Fruit fly (Drosophila melanogaster) whole organism, adult: ENCODE results near the gene CG15153.

Source experiments
- CG11617 ChIP-seq: fragments of 200-800 bp; sonication (Bioruptor generic); optimal IDR thresholded peaks from 2 replicates; lab custom pipeline; 2017; ENCODE audit warnings: mild to moderate bottlenecking, missing biosample characterization, missing genetic modification reagents, missing genetic modification characterization
- CG12768 ChIP-seq: fragments of 200-800 bp; sonication (Bioruptor generic); optimal IDR thresholded peaks from 2 replicates; lab custom pipeline; 2017; ENCODE audit warnings: missing biosample characterization, missing genetic modification characterization, mild to moderate bottlenecking, moderate library complexity, missing genetic modification reagents
- CG14711 ChIP-seq: fragments of 200-800 bp; sonication (Bioruptor generic); optimal IDR thresholded peaks from 2 replicates; lab custom pipeline; 2018; ENCODE audit warnings: missing biosample characterization, mild to moderate bottlenecking, missing genetic modification characterization, moderate library complexity
- CG1620 ChIP-seq: fragments of 200-800 bp; sonication (Bioruptor generic); optimal IDR thresholded peaks from 2 replicates; lab custom pipeline; 2016; ENCODE audit warnings: missing biosample characterization, missing genetic modification characterization
- CG33017 ChIP-seq: fragments of 200-800 bp; sonication (Bioruptor generic); optimal IDR thresholded peaks from 2 replicates; lab custom pipeline; 2018; ENCODE audit warnings: missing biosample characterization, mild to moderate bottlenecking, missing genetic modification characterization, moderate library complexity
- CG5204 ChIP-seq: fragments of 200-800 bp; sonication (Bioruptor generic); optimal IDR thresholded peaks from 2 replicates; lab custom pipeline; 2016; ENCODE audit warnings: missing biosample characterization, missing genetic modification characterization
- CG7045 ChIP-seq: fragments of 200-800 bp; sonication (Bioruptor generic); optimal IDR thresholded peaks from 2 replicates; lab custom pipeline; 2017; ENCODE audit warnings: missing biosample characterization, mild to moderate bottlenecking, missing genetic modification characterization
- CG7101 ChIP-seq: fragments of 200-800 bp; sonication (Bioruptor generic); optimal IDR thresholded peaks from 2 replicates; lab custom pipeline; 2018; ENCODE audit warnings: missing biosample characterization, mild to moderate bottlenecking, missing genetic modification characterization, moderate library complexity
- Clk ChIP-seq: fragments of 200-800 bp; sonication (Bioruptor generic); optimal IDR thresholded peaks from 2 replicates; lab custom pipeline; 2017; ENCODE audit warnings: missing biosample characterization, missing genetic modification characterization
- Crg-1 ChIP-seq: fragments of 200-800 bp; sonication (Bioruptor generic); optimal IDR thresholded peaks from 2 replicates; lab custom pipeline; 2016; ENCODE audit warnings: missing biosample characterization, missing genetic modification characterization
- Hr96 ChIP-seq: fragments of 200-800 bp; sonication (Bioruptor generic); optimal IDR thresholded peaks from 2 replicates; lab custom pipeline; 2016; ENCODE audit warnings: missing biosample characterization, missing genetic modification characterization
- Mnt ChIP-seq: fragments of 200-800 bp; sonication (Bioruptor generic); optimal IDR thresholded peaks from 2 replicates; lab custom pipeline; 2016; ENCODE audit warnings: missing biosample characterization, mild to moderate bottlenecking, missing genetic modification characterization
- bab1 ChIP-seq: fragments of 200-800 bp; sonication (Bioruptor generic); optimal IDR thresholded peaks from 3 replicates; lab custom pipeline; 2019; ENCODE audit warnings: missing biosample characterization, mild to moderate bottlenecking, missing genetic modification characterization, moderate library complexity
- cic ChIP-seq: fragments of 200-800 bp; sonication (Bioruptor generic); optimal IDR thresholded peaks from 2 replicates; lab custom pipeline; 2017; ENCODE audit warnings: missing biosample characterization, mild to moderate bottlenecking, missing genetic modification characterization, moderate library complexity
- cnc ChIP-seq, 2 experiments: fragments of >200 bp; optimal IDR thresholded peaks; 2 replicates each; lab custom pipeline; 2017
- kay ChIP-seq: fragments of 200-800 bp; sonication (Bioruptor generic); peaks from one replicate; lab custom pipeline; 2016; ENCODE audit warnings: missing biosample characterization, missing genetic modification characterization, borderline replicate concordance
- ovo ChIP-seq: fragments of 200-800 bp; sonication (Bioruptor generic); optimal IDR thresholded peaks from 2 replicates; lab custom pipeline; 2016; ENCODE audit warnings: missing biosample characterization, missing genetic modification characterization
- pad ChIP-seq: fragments of 200-800 bp; sonication (Bioruptor generic); optimal IDR thresholded peaks from 3 replicates; lab custom pipeline; 2017; ENCODE audit warnings: missing biosample characterization, missing genetic modification characterization, mild to moderate bottlenecking, moderate library complexity, missing genetic modification reagents
- tj ChIP-seq: fragments of 200-800 bp; sonication (Bioruptor generic); optimal IDR thresholded peaks from 3 replicates; lab custom pipeline; 2017; ENCODE audit warnings: missing biosample characterization, mild to moderate bottlenecking, missing genetic modification characterization, moderate library complexity
- toe ChIP-seq: fragments of 200-800 bp; sonication (Bioruptor generic); optimal IDR thresholded peaks from 2 replicates; lab custom pipeline; 2016; ENCODE audit warnings: missing biosample characterization, missing genetic modification characterization

The CG15153 gene

dm6 chr2L:18122920-18123319 is 30.9 kb upstream of the CG15153 start:
- TF ChIP-seq CG7045 (GFP tag; lab: Kevin White, UChicago) (no peak), kay (GFP tag; lab: Kevin White, UChicago) (peak; percentile 76), cnc (optimal IDR thresholded peaks at IDR 0.05; lab: Kevin White, UChicago) (no peak)

- no peak for TF ChIP-seq CG11617 (GFP tag; lab: Kevin White, UChicago)
- TF ChIP-seq tj (GFP tag; lab: Kevin White, UChicago): no peak
- TF ChIP-seq Clk (GFP tag; lab: Kevin White, UChicago): no peak
- TF ChIP-seq cnc (optimal IDR thresholded peaks at IDR 0.05; lab: Kevin White, UChicago): no peak
- no peak for TF ChIP-seq CG7045 (GFP tag; lab: Kevin White, UChicago)
- TF ChIP-seq kay (GFP tag; lab: Kevin White, UChicago): no peak
- TF ChIP-seq CG33017 (tag; lab: Kevin White, UChicago): no peak
Observed at dm6 chr2L:18122231-18122551, 30.1 kb upstream of the CG15153 start.

DNA sequence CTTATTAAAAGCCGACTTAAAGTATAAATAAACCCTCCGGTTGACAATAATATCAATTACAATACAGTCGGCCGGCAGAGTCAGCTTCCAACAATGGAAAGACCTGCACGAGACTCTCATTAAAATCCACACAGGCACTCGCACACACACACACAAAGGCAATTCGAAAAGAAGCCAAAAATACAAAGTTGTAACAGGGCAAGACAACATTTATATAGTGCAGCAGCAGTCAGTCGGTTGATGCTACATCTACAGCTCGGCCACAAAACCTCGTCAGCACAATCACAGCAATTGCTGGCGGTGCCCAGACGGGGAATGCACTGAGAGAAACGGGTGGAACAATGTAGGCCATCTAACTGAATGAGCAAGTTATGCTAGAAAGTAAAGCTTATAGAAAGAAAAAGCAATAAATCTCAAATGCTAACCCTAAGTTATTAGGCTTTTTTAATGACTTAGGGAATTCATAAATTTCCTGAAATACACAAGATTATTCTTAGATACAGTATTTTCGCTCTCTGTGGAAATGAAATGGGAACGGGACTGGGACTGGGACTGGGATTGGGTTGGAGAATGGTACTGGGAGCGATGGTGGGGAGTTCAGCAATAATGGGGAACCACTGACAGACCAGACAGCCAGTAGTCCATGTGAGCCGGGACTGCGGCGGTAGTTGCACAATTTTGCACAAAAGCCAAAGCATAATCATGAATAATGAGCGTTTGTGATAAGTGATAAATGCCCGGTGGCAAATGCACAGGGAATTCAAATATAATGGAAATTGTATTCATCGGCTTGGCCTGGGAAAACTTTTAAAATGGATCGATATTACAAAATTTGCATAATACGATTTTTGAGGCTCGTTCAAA is 29.5 kb upstream of the CG15153 start:
- no peak for TF ChIP-seq Mnt (GFP tag; lab: Kevin White, UChicago)
- peak; percentile 37 for TF ChIP-seq CG14711 (tag; lab: Kevin White, UChicago)
- TF ChIP-seq CG7045 (GFP tag; lab: Kevin White, UChicago): peak; percentile 55
- peak; percentile 91 for TF ChIP-seq tj (GFP tag; lab: Kevin White, UChicago)
- TF ChIP-seq CG33017 (tag; lab: Kevin White, UChicago): no peak
- TF ChIP-seq CG5204 (GFP tag; lab: Kevin White, UChicago): peak; percentile 39
- peak; percentile 24 for TF ChIP-seq bab1 (GFP tag; lab: Kevin White, UChicago)
- peak; percentile 46 for TF ChIP-seq CG12768
- peak; percentile 36 for TF ChIP-seq toe (GFP tag; lab: Kevin White, UChicago)
- no peak for TF ChIP-seq cic
- TF ChIP-seq CG7101 (tag; lab: Kevin White, UChicago): peak; percentile 42
- no peak for TF ChIP-seq Crg-1 (GFP tag; lab: Kevin White, UChicago)
- TF ChIP-seq Clk (GFP tag; lab: Kevin White, UChicago): no peak
- TF ChIP-seq ovo: no peak
- TF ChIP-seq cnc (optimal IDR thresholded peaks at IDR 0.05; lab: Kevin White, UChicago): no peak
- TF ChIP-seq kay (GFP tag; lab: Kevin White, UChicago): no peak
- peak; percentile 67 for TF ChIP-seq Hr96 (GFP tag; lab: Kevin White, UChicago)
- TF ChIP-seq pad (GFP tag; lab: Kevin White, UChicago): peak; percentile 58
- peak; percentile 54 for TF ChIP-seq CG11617 (GFP tag; lab: Kevin White, UChicago)
- no peak for TF ChIP-seq CG1620

dm6 chr2L:18119643-18120042 is 27.6 kb upstream of the CG15153 start, which contains the start of gene CG5758:
Gene CG5758 (plus strand): TSS chr2L:18119995.
- TF ChIP-seq CG11617 (GFP tag; lab: Kevin White, UChicago): peak; percentile 33
- TF ChIP-seq tj (GFP tag; lab: Kevin White, UChicago): peak; percentile 6
- TF ChIP-seq ovo: no peak
- peak; percentile 61 for TF ChIP-seq bab1 (GFP tag; lab: Kevin White, UChicago)
- no peak for TF ChIP-seq pad (GFP tag; lab: Kevin White, UChicago)
- TF ChIP-seq cnc (optimal IDR thresholded peaks at IDR 0.05; lab: Kevin White, UChicago): no peak
- TF ChIP-seq cic: no peak
- no peak for TF ChIP-seq toe (GFP tag; lab: Kevin White, UChicago)
- peak; percentile 40 for TF ChIP-seq CG7101 (tag; lab: Kevin White, UChicago)
- peak; percentile 29 for TF ChIP-seq CG33017 (tag; lab: Kevin White, UChicago)
- peak; percentile 24 for TF ChIP-seq CG1620
- TF ChIP-seq kay (GFP tag; lab: Kevin White, UChicago): no peak
- TF ChIP-seq CG5204 (GFP tag; lab: Kevin White, UChicago): peak; percentile 23
- TF ChIP-seq Mnt (GFP tag; lab: Kevin White, UChicago): no peak
- no peak for TF ChIP-seq Clk (GFP tag; lab: Kevin White, UChicago)
- no peak for TF ChIP-seq CG12768
- TF ChIP-seq Crg-1 (GFP tag; lab: Kevin White, UChicago): no peak
- TF ChIP-seq CG7045 (GFP tag; lab: Kevin White, UChicago): no peak
- peak; percentile 95 for TF ChIP-seq CG14711 (tag; lab: Kevin White, UChicago)
- TF ChIP-seq Hr96 (GFP tag; lab: Kevin White, UChicago): no peak

dm6 chr2L:18115104-18115503 is 23.0 kb upstream of the CG15153 start:
- TF ChIP-seq kay (GFP tag; lab: Kevin White, UChicago): peak; percentile 45
- TF ChIP-seq cic: peak; percentile 23
- no peak for TF ChIP-seq cnc (optimal IDR thresholded peaks at IDR 0.05; lab: Kevin White, UChicago)

- TF ChIP-seq cic: peak; percentile 41
- no peak for TF ChIP-seq CG14711 (tag; lab: Kevin White, UChicago)
Observed at dm6 chr2L:18114176-18114703, 22.2 kb upstream of the CG15153 start, which contains the start of gene CG15152. Gene CG15152 (plus strand): TSS chr2L:18114547.
